Fruit fly (Drosophila melanogaster) whole organism, embryonic: Measurements from ENCODE around the gene CG15461.
A peak's percentile ranks its signal among the peaks of the same experiment; 100 is the strongest.

ENCODE experiments used
- Bdp1 ChIP-seq: fragments of 200-800 bp; sonication (Bioruptor generic); optimal IDR thresholded peaks from 3 replicates; lab custom pipeline; 2016; ENCODE audit warnings: missing biosample characterization, missing genetic modification characterization
- CG10267 ChIP-seq: fragments of 200-800 bp; sonication (Bioruptor generic); optimal IDR thresholded peaks from 2 replicates; lab custom pipeline; 2018; ENCODE audit warnings: missing biosample characterization, mild to moderate bottlenecking, missing genetic modification characterization, moderate library complexity
- CG11504 ChIP-seq: fragments of 200-800 bp; sonication (Bioruptor generic); optimal IDR thresholded peaks from 3 replicates; lab custom pipeline; 2019; ENCODE audit warnings: missing biosample characterization, mild to moderate bottlenecking, missing genetic modification characterization, moderate library complexity
- CG12104 ChIP-seq: fragments of 200-800 bp; sonication (Bioruptor generic); optimal IDR thresholded peaks from 3 replicates; lab custom pipeline; 2016; ENCODE audit warnings: missing biosample characterization, missing genetic modification characterization
- CG17385 ChIP-seq: fragments of 200-800 bp; sonication (Bioruptor generic); optimal IDR thresholded peaks from 3 replicates; lab custom pipeline; 2018; ENCODE audit warnings: missing biosample characterization, mild to moderate bottlenecking, missing genetic modification characterization
- CG2120 ChIP-seq: fragments of 200-800 bp; sonication (Bioruptor generic); optimal IDR thresholded peaks from 3 replicates; lab custom pipeline; 2016; ENCODE audit warnings: missing biosample characterization, missing genetic modification characterization
- CG2678 ChIP-seq: fragments of 200-800 bp; sonication (Bioruptor generic); optimal IDR thresholded peaks from 3 replicates; lab custom pipeline; 2019; ENCODE audit warnings: missing biosample characterization, mild to moderate bottlenecking, missing genetic modification characterization, moderate library complexity
- CG2875 ChIP-seq: fragments of 200-800 bp; sonication (Bioruptor generic); optimal IDR thresholded peaks from 2 replicates; lab custom pipeline; 2017; ENCODE audit warnings: missing biosample characterization, mild to moderate bottlenecking, missing genetic modification characterization, missing genetic modification reagents
- CG5180 ChIP-seq: fragments of 200-800 bp; sonication (Bioruptor generic); optimal IDR thresholded peaks from 3 replicates; lab custom pipeline; 2017; ENCODE audit warnings: missing biosample characterization, missing genetic modification characterization, mild to moderate bottlenecking, moderate library complexity, missing genetic modification reagents
- CG6689 ChIP-seq: fragments of 200-800 bp; sonication (Bioruptor generic); IDR thresholded peaks from 2 replicates; pipeline ENCODE4 v1.3.6; 2022; ENCODE audit warnings: missing biosample characterization, missing genetic modification characterization
- CG6854 ChIP-seq: fragments of 200-800 bp; sonication (Bioruptor generic); optimal IDR thresholded peaks from 3 replicates; lab custom pipeline; 2017; ENCODE audit warnings: missing biosample characterization, mild to moderate bottlenecking, missing genetic modification characterization
- CG7271 ChIP-seq: fragments of 200-800 bp; sonication (Bioruptor generic); optimal IDR thresholded peaks from 2 replicates; lab custom pipeline; 2018; ENCODE audit warnings: missing biosample characterization, mild to moderate bottlenecking, missing genetic modification characterization, moderate library complexity
- CG9817 ChIP-seq: fragments of 200-800 bp; sonication (Bioruptor generic); optimal IDR thresholded peaks from 2 replicates; lab custom pipeline; 2018; ENCODE audit warnings: missing biosample characterization, mild to moderate bottlenecking, missing genetic modification characterization, moderate library complexity
- D ChIP-seq, 2 experiments: fragments of 200-800 bp in 1 of 2; fragments of >200 bp in 1 of 2; sonication (Bioruptor generic) in 1 of 2; optimal IDR thresholded peaks; 2 replicates in 1 of 2; 3 replicates in 1 of 2; lab custom pipeline; 2017; ENCODE audit warnings: mild to moderate bottlenecking in 1 of 2, missing biosample characterization in 1 of 2, missing genetic modification characterization in 1 of 2, missing genetic modification reagents in 1 of 2
- Doc3 ChIP-seq: fragments of 200-800 bp; sonication (Bioruptor generic); IDR thresholded peaks from 3 replicates; pipeline ENCODE4 v1.3.6; 2022; ENCODE audit warnings: missing biosample characterization, missing genetic modification characterization; ENCODE audit not compliant: partially characterized antibody
- Ets97D ChIP-seq: fragments of 200-800 bp; sonication (Bioruptor generic); optimal IDR thresholded peaks from 3 replicates; lab custom pipeline; 2016; ENCODE audit warnings: missing biosample characterization, missing genetic modification characterization
- Gug ChIP-seq: fragments of 200-800 bp; sonication (Bioruptor generic); IDR thresholded peaks from 4 replicates; pipeline ENCODE4 v1.3.6; 2022; ENCODE audit warnings: missing biosample characterization, missing genetic modification characterization
- H15 ChIP-seq: fragments of 200-800 bp; sonication (Bioruptor generic); IDR thresholded peaks from 3 replicates; pipeline ENCODE4 v1.3.6; 2022; ENCODE audit warnings: missing biosample characterization, missing genetic modification characterization
- HLH3B ChIP-seq: fragments of 200-800 bp; sonication (Bioruptor generic); IDR thresholded peaks from 2 replicates; pipeline ENCODE4 v1.3.6; 2022; ENCODE audit warnings: missing biosample characterization, missing genetic modification characterization
- Hand ChIP-seq: fragments of 200-800 bp; sonication (Bioruptor generic); optimal IDR thresholded peaks from 2 replicates; lab custom pipeline; 2017; ENCODE audit warnings: mild to moderate bottlenecking, missing biosample characterization, missing genetic modification reagents, missing genetic modification characterization
- Hsf ChIP-seq: fragments of 200-800 bp; sonication (Bioruptor generic); optimal IDR thresholded peaks from 3 replicates; lab custom pipeline; 2016; ENCODE audit warnings: missing biosample characterization, missing genetic modification characterization
- Jarid2 ChIP-seq: fragments of 200-800 bp; sonication (Bioruptor generic); optimal IDR thresholded peaks from 3 replicates; lab custom pipeline; 2017; ENCODE audit warnings: mild to moderate bottlenecking, missing biosample characterization, missing genetic modification reagents, missing genetic modification characterization
- Max ChIP-seq: fragments of 200-800 bp; sonication (Bioruptor generic); optimal IDR thresholded peaks from 2 replicates; lab custom pipeline; 2016; ENCODE audit warnings: missing biosample characterization, mild to moderate bottlenecking, missing genetic modification characterization
- Mes4 ChIP-seq: fragments of 200-800 bp; sonication (Bioruptor generic); optimal IDR thresholded peaks from 2 replicates; lab custom pipeline; 2016; ENCODE audit warnings: missing biosample characterization, missing genetic modification characterization
- Pdp1 ChIP-seq, 2 experiments: fragments of 200-800 bp; sonication (Bioruptor generic); optimal IDR thresholded peaks; 3 replicates each; lab custom pipeline; 2016; ENCODE audit warnings: missing biosample characterization in 2 of 2, missing genetic modification characterization in 2 of 2, mild to moderate bottlenecking in 1 of 2, moderate library complexity in 1 of 2
- Ptx1 ChIP-seq: fragments of 200-800 bp; sonication (Bioruptor generic); IDR thresholded peaks from 2 replicates; pipeline ENCODE4 v1.3.6; 2022; ENCODE audit warnings: missing biosample characterization, missing genetic modification characterization
- Ravus ChIP-seq: fragments of 200-800 bp; sonication (Bioruptor generic); IDR thresholded peaks from 2 replicates; pipeline ENCODE4 v1.3.6; 2022; ENCODE audit warnings: missing biosample characterization, missing genetic modification characterization
- Sin3A ChIP-seq: fragments of >200 bp; optimal IDR thresholded peaks from 2 replicates; lab custom pipeline; 2018
- Tbp ChIP-seq: fragments of >200 bp; optimal IDR thresholded peaks from 2 replicates; lab custom pipeline; 2018; ENCODE audit warnings: missing biosample characterization, missing genetic modification characterization
- Xbp1 ChIP-seq: fragments of 200-800 bp; sonication (Bioruptor generic); optimal IDR thresholded peaks from 3 replicates; lab custom pipeline; 2016; ENCODE audit warnings: missing biosample characterization, mild to moderate bottlenecking, missing genetic modification characterization
- Xrp1 ChIP-seq: fragments of 200-800 bp; sonication (Bioruptor generic); IDR thresholded peaks from 2 replicates; pipeline ENCODE4 v1.3.6; 2022; ENCODE audit warnings: missing biosample characterization, missing genetic modification characterization
- aop ChIP-seq: fragments of 200-800 bp; sonication (Bioruptor generic); IDR thresholded peaks from 2 replicates; pipeline ENCODE4 v1.3.6; 2022; ENCODE audit warnings: missing biosample characterization, missing genetic modification characterization
- bab2 ChIP-seq: fragments of 200-800 bp; sonication (Bioruptor generic); optimal IDR thresholded peaks from 2 replicates; lab custom pipeline; 2016; ENCODE audit warnings: missing biosample characterization, missing genetic modification characterization
- bcd ChIP-seq: fragments of 200-800 bp; sonication (Bioruptor generic); optimal IDR thresholded peaks from 2 replicates; lab custom pipeline; 2017; ENCODE audit warnings: missing biosample characterization, mild to moderate bottlenecking, missing genetic modification characterization
- chn ChIP-seq: fragments of 200-800 bp; sonication (Bioruptor generic); optimal IDR thresholded peaks from 2 replicates; lab custom pipeline; 2016; ENCODE audit warnings: missing biosample characterization, missing genetic modification characterization
- dan ChIP-seq: fragments of 200-800 bp; sonication (Bioruptor generic); IDR thresholded peaks from 2 replicates; pipeline ENCODE4 v1.3.6; 2022; ENCODE audit warnings: missing biosample characterization, missing genetic modification characterization
- gsb ChIP-seq: fragments of 200-800 bp; sonication (Bioruptor generic); IDR thresholded peaks from 2 replicates; pipeline ENCODE4 v1.3.6; 2022; ENCODE audit warnings: missing biosample characterization, missing genetic modification characterization
- jing ChIP-seq: fragments of 200-800 bp; sonication (Bioruptor generic); optimal IDR thresholded peaks from 2 replicates; lab custom pipeline; 2018; ENCODE audit warnings: missing biosample characterization, mild to moderate bottlenecking, missing genetic modification characterization
- maf-S ChIP-seq: fragments of 200-800 bp; sonication (Bioruptor generic); optimal IDR thresholded peaks from 2 replicates; lab custom pipeline; 2016; ENCODE audit warnings: missing biosample characterization, missing genetic modification characterization
- nmo ChIP-seq: fragments of 200-800 bp; sonication (Bioruptor generic); optimal IDR thresholded peaks from 2 replicates; lab custom pipeline; 2018; ENCODE audit warnings: missing biosample characterization, mild to moderate bottlenecking, missing genetic modification characterization, moderate library complexity
- odd ChIP-seq: fragments of 200-800 bp; sonication (Bioruptor generic); optimal IDR thresholded peaks from 2 replicates; lab custom pipeline; 2017; ENCODE audit warnings: missing biosample characterization, mild to moderate bottlenecking, missing genetic modification characterization
- org-1 ChIP-seq: fragments of 200-800 bp; sonication (Bioruptor generic); optimal IDR thresholded peaks from 2 replicates; lab custom pipeline; 2017; ENCODE audit warnings: missing biosample characterization, missing genetic modification characterization
- pb ChIP-seq: fragments of 200-800 bp; sonication (Bioruptor generic); optimal IDR thresholded peaks from 3 replicates; lab custom pipeline; 2016; ENCODE audit warnings: missing biosample characterization, missing genetic modification characterization
- pho ChIP-seq: fragments of 200-800 bp; sonication (Bioruptor generic); optimal IDR thresholded peaks from 2 replicates; lab custom pipeline; 2016; ENCODE audit warnings: missing biosample characterization, missing genetic modification characterization
- pita ChIP-seq: fragments of 200-800 bp; sonication (Bioruptor generic); optimal IDR thresholded peaks from 2 replicates; lab custom pipeline; 2017; ENCODE audit warnings: missing biosample characterization, mild to moderate bottlenecking, missing genetic modification characterization
- sob ChIP-seq: fragments of 200-800 bp; sonication (Bioruptor generic); IDR thresholded peaks from 2 replicates; pipeline ENCODE4 v1.3.6; 2022; ENCODE audit warnings: missing biosample characterization, missing genetic modification characterization
- usp ChIP-seq: fragments of >200 bp; optimal IDR thresholded peaks from 2 replicates; lab custom pipeline; 2017; ENCODE audit warnings: missing biosample characterization, missing genetic modification characterization
- vvl ChIP-seq: fragments of 200-800 bp; sonication (Bioruptor generic); IDR thresholded peaks from 2 replicates; pipeline ENCODE4 v1.3.6; 2022; ENCODE audit warnings: missing biosample characterization, missing genetic modification characterization
- zen2 ChIP-seq: fragments of 200-800 bp; sonication (Bioruptor generic); IDR thresholded peaks from 3 replicates; pipeline ENCODE4 v1.3.6; 2022; ENCODE audit warnings: missing biosample characterization, missing genetic modification characterization; ENCODE audit not compliant: partially characterized antibody
- zfh2 ChIP-seq: fragments of 200-800 bp; sonication (Bioruptor generic); optimal IDR thresholded peaks from 2 replicates; lab custom pipeline; 2016; ENCODE audit warnings: missing biosample characterization, missing genetic modification characterization

CG15461 gene

DNA sequence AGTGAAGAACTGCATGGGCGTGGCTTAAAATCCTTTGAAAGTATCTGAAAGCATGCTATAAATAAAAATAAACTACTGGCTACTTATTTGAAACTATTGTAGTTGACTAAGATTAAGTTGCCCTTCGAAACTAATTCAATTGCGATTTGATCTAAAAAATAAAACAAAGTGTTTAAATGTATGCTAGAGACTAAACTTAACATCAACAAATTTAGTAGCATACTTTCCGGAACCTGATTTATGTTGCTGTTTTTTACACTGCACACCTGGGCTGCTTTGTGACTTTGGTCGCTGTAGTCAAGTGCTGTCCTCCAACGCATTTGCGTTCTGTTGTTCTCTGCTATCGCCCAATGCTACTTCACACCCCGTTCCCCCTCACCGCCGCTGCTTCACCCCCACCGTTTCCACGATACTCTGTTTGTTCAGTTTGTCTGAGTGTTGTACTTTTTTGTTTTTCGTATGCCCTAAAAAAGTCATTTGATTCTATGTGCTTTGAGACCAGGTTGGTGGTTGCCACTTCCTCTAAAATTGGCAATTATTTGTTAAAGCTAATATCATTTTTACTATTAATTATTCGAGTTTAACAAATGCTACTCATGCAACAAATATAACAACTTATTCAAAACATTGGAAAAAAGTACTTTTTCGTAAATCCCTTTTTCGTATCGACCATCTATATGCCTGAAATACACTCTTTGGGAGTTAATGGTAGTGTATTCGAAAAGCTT, 17.0 kb downstream of the CG15461 start (continued):
- peak in 1 of 2 experiments; percentile 6 for TF ChIP-seq Pdp1 (GFP tag; optimal IDR thresholded peaks at IDR 0.05; lab: Kevin White, UChicago)
- TF ChIP-seq CG2120 (GFP tag; lab: Kevin White, UChicago): peak; percentile 67
- peak; percentile 3 for TF ChIP-seq chn (GFP tag; lab: Kevin White, UChicago)
- TF ChIP-seq maf-S (GFP tag; lab: Kevin White, UChicago): no peak
- peak; percentile 44 for TF ChIP-seq CG17385 (GFP tag; lab: Kevin White, UChicago)
- no peak for TF ChIP-seq Bdp1 (GFP tag; lab: Kevin White, UChicago)
- no peak for TF ChIP-seq zfh2 (GFP tag; lab: Kevin White, UChicago)
- TF ChIP-seq CG10267 (tag; lab: Kevin White, UChicago): peak; percentile 18
- no peak for TF ChIP-seq odd
- TF ChIP-seq Jarid2 (GFP tag; lab: Kevin White, UChicago): no peak
- no peak for TF ChIP-seq Doc3 (GFP tag; lab: Robert Waterston, UW)
- TF ChIP-seq bcd: peak; percentile 40
- TF ChIP-seq CG12104 (GFP tag; lab: Kevin White, UChicago): peak; percentile 32
- TF ChIP-seq Ets97D: peak; percentile 6
- peak; percentile 21 for TF ChIP-seq Xbp1
- TF ChIP-seq Xrp1 (GFP tag; lab: Robert Waterston, UW): 0 out of 2 replicates have a peak, but pooled peaks have one; percentile 11
- TF ChIP-seq CG6854 (GFP tag; lab: Kevin White, UChicago): peak; percentile 40
- TF ChIP-seq Hand: peak; percentile 58
- peak; percentile 68 for TF ChIP-seq CG11504 (tag; lab: Kevin White, UChicago)
- no peak for TF ChIP-seq CG2875 (GFP tag; lab: Kevin White, UChicago)
- peak; percentile 22; the same call in 1 of the 2 replicates for TF ChIP-seq sob (GFP tag; lab: Robert Waterston, UW)
- TF ChIP-seq vvl (GFP tag; lab: Robert Waterston, UW): 0 out of 2 replicates have a peak, but pooled peaks have one; percentile 44
- peak; percentile 65 for TF ChIP-seq Ptx1 (GFP tag; lab: Robert Waterston, UW)
- TF ChIP-seq gsb: no peak
- no peak for TF ChIP-seq Sin3A
- peak; percentile 14 for TF ChIP-seq pho (GFP tag; lab: Kevin White, UChicago)
- TF ChIP-seq org-1: peak; percentile 21
- TF ChIP-seq usp (GFP tag; lab: Kevin White, UChicago): no peak
- no peak for TF ChIP-seq jing (GFP tag; lab: Kevin White, UChicago)
- TF ChIP-seq bab2 (GFP tag; lab: Kevin White, UChicago): peak; percentile 18
- no peak for TF ChIP-seq H15 (GFP tag; lab: Robert Waterston, UW)
- peak; percentile 38 for TF ChIP-seq nmo (GFP tag; lab: Kevin White, UChicago)
- peak; percentile 56 for TF ChIP-seq CG6689
- TF ChIP-seq dan: no peak
- TF ChIP-seq HLH3B (GFP tag; lab: Robert Waterston, UW): no peak
- no peak for TF ChIP-seq pb (GFP tag; lab: Kevin White, UChicago)
- TF ChIP-seq Gug (GFP tag; lab: Robert Waterston, UW): peak; percentile 8; the same call in 1 of the 4 replicates
- TF ChIP-seq aop (GFP tag; lab: Robert Waterston, UW): no peak
- TF ChIP-seq D (optimal IDR thresholded peaks at IDR 0.05; lab: Kevin White, UChicago): no peak
- peak; percentile 31 for TF ChIP-seq D (GFP tag; optimal IDR thresholded peaks at IDR 0.05; lab: Kevin White, UChicago)
- TF ChIP-seq Tbp: no peak
- peak; percentile 20 for TF ChIP-seq Hsf
- peak; percentile 72 for TF ChIP-seq CG2678 (tag; lab: Kevin White, UChicago)
- TF ChIP-seq zen2 (GFP tag; lab: Robert Waterston, UW): no peak
- TF ChIP-seq Ravus: no peak
- TF ChIP-seq Mes4 (GFP tag; lab: Kevin White, UChicago): no peak
- TF ChIP-seq CG5180 (GFP tag; lab: Kevin White, UChicago): peak; percentile 20
- peak; percentile 20 for TF ChIP-seq CG9817
- no peak for TF ChIP-seq pita (GFP tag; lab: Kevin White, UChicago)
- TF ChIP-seq Max (GFP tag; lab: Kevin White, UChicago): no peak
- TF ChIP-seq CG7271 (tag; lab: Kevin White, UChicago): no peak
